Worm (Caenorhabditis elegans) whole organism, young adult: ENCODE data around the gene ZK897.10.

ENCODE experiments used
- B0336.3 ChIP-seq: fragments of 200-800 bp; sonication (Bioruptor generic); IDR thresholded peaks from 2 replicates; pipeline ENCODE4 v1.3.6; 2022; ENCODE audit warnings: missing genetic modification characterization, missing compliant biosample characterization
- F37B4.10 ChIP-seq: fragments of 200-800 bp; sonication (Bioruptor generic); IDR thresholded peaks from 2 replicates; pipeline ENCODE4 v1.3.6; 2022; ENCODE audit warnings: missing genetic modification characterization, missing compliant biosample characterization
- F55B11.4 ChIP-seq: sonication (generic microtip); optimal IDR thresholded peaks from 2 replicates; lab custom pipeline; 2016; ENCODE audit warnings: missing compliant biosample characterization, missing genetic modification characterization, borderline replicate concordance; ENCODE audit not compliant: insufficient read depth
- F57A8.1 ChIP-seq: fragments of 200-800 bp; sonication (Bioruptor generic); optimal IDR thresholded peaks from 2 replicates; lab custom pipeline; 2018; ENCODE audit warnings: mild to moderate bottlenecking, missing genetic modification characterization, moderate library complexity, missing compliant biosample characterization
- K11D2.4 ChIP-seq: fragments of 200-800 bp; sonication (Bioruptor generic); IDR thresholded peaks from 2 replicates; pipeline ENCODE4 v1.3.6; 2022; ENCODE audit warnings: missing genetic modification reagents, missing genetic modification characterization, missing compliant biosample characterization
- K12H6.12 ChIP-seq: fragments of 200-800 bp; sonication (Bioruptor generic); optimal IDR thresholded peaks from 2 replicates; lab custom pipeline; 2018; ENCODE audit warnings: mild to moderate bottlenecking, missing genetic modification characterization, missing compliant biosample characterization
- Y53G8AR.9 ChIP-seq: fragments of 200-800 bp; sonication (Bioruptor generic); conservative IDR thresholded peaks from 2 replicates; pipeline ENCODE4 v1.3.6; 2022; ENCODE audit warnings: missing genetic modification reagents, missing genetic modification characterization, missing compliant biosample characterization
- Y79H2A.3 ChIP-seq: fragments of 200-800 bp; sonication (Bioruptor generic); conservative IDR thresholded peaks from 2 replicates; pipeline ENCODE4 v1.3.6; 2022; ENCODE audit warnings: missing genetic modification reagents, missing genetic modification characterization, missing compliant biosample characterization
- Y95B8A.8 ChIP-seq: fragments of 200-800 bp; sonication (Bioruptor generic); IDR thresholded peaks from 2 replicates; pipeline ENCODE4 v1.3.6; 2022; ENCODE audit warnings: missing genetic modification reagents, missing genetic modification characterization, missing compliant biosample characterization
- ZK185.1 ChIP-seq: sonication (generic microtip); optimal IDR thresholded peaks from 2 replicates; lab custom pipeline; 2016; ENCODE audit warnings: mild to moderate bottlenecking, missing genetic modification characterization, missing compliant biosample characterization; ENCODE audit not compliant: poor library complexity, severe bottlenecking
- aptf-2 ChIP-seq: fragments of 200-800 bp; sonication (Bioruptor generic); conservative IDR thresholded peaks from 2 replicates; pipeline ENCODE4 v1.3.6; 2022; ENCODE audit warnings: missing genetic modification reagents, missing genetic modification characterization, missing compliant biosample characterization
- attf-3 ChIP-seq: fragments of 200-800 bp; sonication (Bioruptor generic); conservative IDR thresholded peaks from 2 replicates; pipeline ENCODE4 v1.3.6; 2022; ENCODE audit warnings: missing genetic modification reagents, missing genetic modification characterization, missing compliant biosample characterization
- attf-5 ChIP-seq: fragments of 200-800 bp; sonication (Bioruptor generic); optimal IDR thresholded peaks from 2 replicates; lab custom pipeline; 2018; ENCODE audit warnings: mild to moderate bottlenecking, missing genetic modification characterization, missing compliant biosample characterization
- cebp-2 ChIP-seq: fragments of 200-800 bp; sonication (Bioruptor generic); IDR thresholded peaks from 2 replicates; pipeline ENCODE4 v1.3.6; 2022; ENCODE audit warnings: missing genetic modification characterization, missing compliant biosample characterization
- ceh-100 ChIP-seq: fragments of 200-800 bp; sonication (Bioruptor generic); IDR thresholded peaks from 2 replicates; pipeline ENCODE4 v1.3.6; 2022; ENCODE audit warnings: missing genetic modification reagents, missing genetic modification characterization, missing compliant biosample characterization
- ceh-40 ChIP-seq: fragments of 200-800 bp; sonication (Bioruptor generic); IDR thresholded peaks from 2 replicates; pipeline ENCODE4 v1.3.6; 2022; ENCODE audit warnings: missing genetic modification characterization, missing compliant biosample characterization
- ceh-79 ChIP-seq: sonication (generic microtip); optimal IDR thresholded peaks from 2 replicates; lab custom pipeline; 2017; ENCODE audit warnings: mild to moderate bottlenecking, missing genetic modification characterization, missing compliant biosample characterization
- efl-1 ChIP-seq: fragments of 150-350 bp; optimal IDR thresholded peaks from 2 replicates; lab custom pipeline; 2014; ENCODE audit warnings: missing biosample characterization, missing genetic modification reagents, missing genetic modification characterization
- egrh-3 ChIP-seq: fragments of 200-800 bp; sonication (Bioruptor generic); IDR thresholded peaks from 2 replicates; pipeline ENCODE4 v1.3.6; 2022; ENCODE audit warnings: missing genetic modification reagents, missing genetic modification characterization, missing compliant biosample characterization
- ekl-4 ChIP-seq: fragments of 200-800 bp; sonication (Bioruptor generic); IDR thresholded peaks from 2 replicates; pipeline ENCODE4 v1.3.6; 2022; ENCODE audit warnings: missing genetic modification reagents, missing genetic modification characterization, missing compliant biosample characterization
- hlh-12 ChIP-seq: sonication (generic microtip); optimal IDR thresholded peaks from 2 replicates; lab custom pipeline; 2016; ENCODE audit warnings: missing genetic modification characterization, missing compliant biosample characterization
- hlh-26 ChIP-seq: fragments of 200-800 bp; sonication (Bioruptor generic); conservative IDR thresholded peaks from 2 replicates; pipeline ENCODE4 v1.3.6; 2022; ENCODE audit warnings: missing genetic modification reagents, missing genetic modification characterization, missing compliant biosample characterization
- hsf-1 ChIP-seq: fragments of 200-800 bp; sonication (Bioruptor generic); IDR thresholded peaks from 2 replicates; pipeline ENCODE4 v1.3.6; 2022; ENCODE audit warnings: missing genetic modification reagents, missing genetic modification characterization, missing compliant biosample characterization
- let-526 ChIP-seq: fragments of 200-800 bp; sonication (Bioruptor generic); IDR thresholded peaks from 2 replicates; pipeline ENCODE4 v1.3.6; 2022; ENCODE audit warnings: missing genetic modification reagents, missing genetic modification characterization, missing compliant biosample characterization
- lsy-27 ChIP-seq: sonication (generic microtip); optimal IDR thresholded peaks from 2 replicates; lab custom pipeline; 2017; ENCODE audit warnings: missing genetic modification characterization, mild to moderate bottlenecking, missing compliant biosample characterization, antibody characterized with exemption, missing genotype, borderline replicate concordance; ENCODE audit not compliant: insufficient read depth
- madf-6 ChIP-seq: fragments of 200-800 bp; sonication (Bioruptor generic); IDR thresholded peaks from 2 replicates; pipeline ENCODE4 v1.3.6; 2022; ENCODE audit warnings: missing genetic modification reagents, missing genetic modification characterization, missing compliant biosample characterization
- madf-8 ChIP-seq: fragments of 200-800 bp; sonication (Bioruptor generic); conservative IDR thresholded peaks from 2 replicates; pipeline ENCODE4 v1.3.6; 2022; ENCODE audit warnings: missing genetic modification reagents, missing genetic modification characterization, missing compliant biosample characterization
- mel-28 ChIP-seq: sonication (generic microtip); optimal IDR thresholded peaks from 2 replicates; lab custom pipeline; 2016; ENCODE audit warnings: borderline replicate concordance, mild to moderate bottlenecking, missing genetic modification characterization, missing compliant biosample characterization
- mes-4 ChIP-seq: sonication (generic microtip); optimal IDR thresholded peaks from 2 replicates; lab custom pipeline; 2016; ENCODE audit warnings: missing genotype, missing genetic modification characterization, missing compliant biosample characterization
- nfya-2 ChIP-seq: fragments of 200-800 bp; sonication (Bioruptor generic); IDR thresholded peaks from 2 replicates; pipeline ENCODE4 v1.3.6; 2022; ENCODE audit warnings: missing genetic modification reagents, missing genetic modification characterization, missing compliant biosample characterization
- nfyb-1 ChIP-seq: fragments of 200-800 bp; sonication (Bioruptor generic); IDR thresholded peaks from 2 replicates; pipeline ENCODE4 v1.3.6; 2022; ENCODE audit warnings: missing genetic modification reagents, missing genetic modification characterization, missing compliant biosample characterization
- nhr-90 ChIP-seq: sonication (generic microtip); optimal IDR thresholded peaks from 2 replicates; lab custom pipeline; 2016; ENCODE audit warnings: missing genotype, mild to moderate bottlenecking, missing genetic modification characterization, missing compliant biosample characterization
- pha-4 ChIP-seq: fragments of 150-350 bp; sonication (generic microtip); optimal IDR thresholded peaks from 2 replicates; lab custom pipeline; 2014; ENCODE audit warnings: missing biosample characterization, missing genetic modification reagents, missing genetic modification characterization
- sdz-38 ChIP-seq: sonication (generic microtip); optimal IDR thresholded peaks from 2 replicates; lab custom pipeline; 2016; ENCODE audit warnings: missing genotype, missing genetic modification characterization, missing compliant biosample characterization
- snpc-1.1 ChIP-seq: sonication (generic microtip); optimal IDR thresholded peaks from 2 replicates; lab custom pipeline; 2017; ENCODE audit warnings: missing genetic modification characterization, mild to moderate bottlenecking, missing compliant biosample characterization, antibody characterized with exemption, moderate library complexity, missing genotype, missing genetic modification reagents; ENCODE audit not compliant: insufficient read depth
- snpc-3.4 ChIP-seq: sonication (generic microtip); optimal IDR thresholded peaks from 2 replicates; lab custom pipeline; 2017; ENCODE audit warnings: missing genetic modification characterization, mild to moderate bottlenecking, missing compliant biosample characterization, antibody characterized with exemption, moderate library complexity, missing genotype, missing genetic modification reagents
- tbp1 ChIP-seq: fragments of 200-800 bp; sonication (Bioruptor generic); optimal IDR thresholded peaks from 2 replicates; lab custom pipeline; 2018; ENCODE audit warnings: mild to moderate bottlenecking, missing genetic modification characterization, missing compliant biosample characterization
- tlf-1 ChIP-seq: fragments of 200-800 bp; sonication (Bioruptor generic); optimal IDR thresholded peaks from 2 replicates; lab custom pipeline; 2018; ENCODE audit warnings: mild to moderate bottlenecking, missing genetic modification characterization, missing compliant biosample characterization
- zfh-2 ChIP-seq: fragments of 200-800 bp; sonication (Bioruptor generic); conservative IDR thresholded peaks from 2 replicates; pipeline ENCODE4 v1.3.6; 2022; ENCODE audit warnings: missing genetic modification reagents, missing genetic modification characterization, missing compliant biosample characterization
- ztf-25 ChIP-seq: fragments of 200-800 bp; sonication (Bioruptor generic); IDR thresholded peaks from 2 replicates; pipeline ENCODE4 v1.3.6; 2022; ENCODE audit warnings: missing genetic modification reagents, missing genetic modification characterization, missing compliant biosample characterization
- ztf-28 ChIP-seq: fragments of 200-800 bp; sonication (Bioruptor generic); IDR thresholded peaks from 2 replicates; pipeline ENCODE4 v1.3.6; 2022; ENCODE audit warnings: missing genetic modification reagents, missing genetic modification characterization, missing compliant biosample characterization
- ztf-6 ChIP-seq: fragments of 200-800 bp; sonication (Bioruptor generic); IDR thresholded peaks from 2 replicates; pipeline ENCODE4 v1.3.6; 2022; ENCODE audit warnings: missing genetic modification reagents, missing genetic modification characterization, missing compliant biosample characterization

ZK897.10 gene

DNA sequence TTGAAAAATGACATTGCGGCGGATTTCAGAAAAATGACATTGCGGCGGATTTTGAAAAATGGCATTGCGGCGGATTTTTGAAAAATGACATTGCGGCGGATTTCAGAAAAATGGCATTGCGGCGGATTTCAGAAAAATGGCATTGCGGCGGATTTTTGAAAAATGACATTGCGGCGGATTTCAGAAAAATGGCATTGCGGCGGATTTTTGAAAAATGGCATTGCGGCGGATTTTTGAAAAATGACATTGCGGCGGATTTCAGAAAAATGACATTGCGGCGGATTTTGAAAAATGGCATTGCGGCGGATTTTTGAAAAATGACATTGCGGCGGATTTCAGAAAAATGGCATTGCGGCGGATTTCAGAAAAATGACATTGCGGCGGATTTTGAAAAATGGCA lies 34.5 kb upstream of the ZK897.10 start:
- TF ChIP-seq ztf-6 (peak; percentile 57; the same call in 1 of the 2 replicates), nfyb-1 (GFP tag; lab: Robert Waterston, UW) (0 out of 2 replicates have a peak, but pooled peaks have one; percentile 58), madf-6 (0 out of 2 replicates have a peak, but pooled peaks have one; percentile 3), Y95B8A.8 (GFP tag; lab: Robert Waterston, UW) (peak; percentile 50; the same call in 1 of the 2 replicates)

DNA sequence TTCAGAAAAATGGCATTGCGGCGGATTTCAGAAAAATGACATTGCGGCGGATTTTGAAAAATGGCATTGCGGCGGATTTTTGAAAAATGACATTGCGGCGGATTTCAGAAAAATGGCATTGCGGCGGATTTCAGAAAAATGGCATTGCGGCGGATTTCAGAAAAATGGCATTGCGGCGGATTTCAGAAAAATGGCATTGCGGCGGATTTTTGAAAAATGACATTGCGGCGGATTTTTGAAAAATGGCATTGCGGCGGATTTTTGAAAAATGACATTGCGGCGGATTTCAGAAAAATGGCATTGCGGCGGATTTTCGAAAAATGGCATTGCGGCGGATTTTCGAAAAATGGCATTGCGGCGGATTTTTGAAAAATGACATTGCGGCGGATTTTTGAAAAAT lies 33.6 kb upstream of the ZK897.10 start:
- TF ChIP-seq ztf-25 (GFP tag; lab: Robert Waterston, UW) (0 out of 2 replicates have a peak, but pooled peaks have one; percentile 53), cebp-2 (GFP tag; lab: Robert Waterston, UW) (0 out of 2 replicates have a peak, but pooled peaks have one; percentile 25), Y53G8AR.9 (GFP tag; lab: Robert Waterston, UW) (0 out of 2 replicates have a peak, but pooled peaks have one; percentile 36), F37B4.10 (GFP tag; lab: Robert Waterston, UW) (0 out of 2 replicates have a peak, but pooled peaks have one; percentile 63), nfya-2 (GFP tag; lab: Robert Waterston, UW) (peak; percentile 4; the same call in 1 of the 2 replicates)

DNA sequence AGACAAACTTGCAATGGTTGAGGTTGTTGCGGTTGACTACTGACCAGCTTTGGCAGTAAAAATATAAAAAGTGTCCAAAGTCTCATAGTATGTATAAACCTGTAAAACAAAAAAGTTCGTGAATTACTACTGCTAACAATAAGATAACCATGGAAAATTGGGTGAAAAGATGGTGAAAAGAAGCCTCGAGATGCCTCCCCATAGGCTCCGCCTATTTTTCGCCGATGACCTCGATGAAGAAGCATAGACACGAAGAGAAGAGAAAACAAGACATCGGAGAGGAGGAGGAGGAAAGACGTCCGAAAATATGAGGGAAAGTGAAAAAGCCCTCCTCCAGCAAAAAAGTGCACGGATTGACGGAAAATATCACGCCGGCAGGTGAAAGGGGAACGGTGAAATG lies 23.7 kb upstream of the ZK897.10 start, which contains the start of gene T23F6.5:
T23F6.5 (minus strand) TSS at position 101 of the 400 bp plus-strand sequence.
- TF ChIP-seq snpc-3.4 (tag; lab: Kevin White, UChicago) (no peak), ztf-28 (GFP tag; lab: Robert Waterston, UW) (no peak), ceh-40 (GFP tag; lab: Robert Waterston, UW) (no peak), pha-4 (tag; lab: Kevin White, UChicago) (no peak), aptf-2 (GFP tag; lab: Robert Waterston, UW) (no peak), lsy-27 (tag; lab: Kevin White, UChicago) (no peak), sdz-38 (no peak), tbp1 (GFP tag; lab: Kevin White, UChicago) (no peak), attf-3 (GFP tag; lab: Robert Waterston, UW) (no peak), efl-1 (GFP tag; lab: Kevin White, UChicago) (no peak), attf-5 (GFP tag; lab: Kevin White, UChicago) (no peak), nhr-90 (tag; lab: Kevin White, UChicago) (no peak), ceh-100 (GFP tag; lab: Robert Waterston, UW) (no peak), K11D2.4 (GFP tag; lab: Robert Waterston, UW) (no peak), madf-8 (no peak)
- TF ChIP-seq, all 124 proteins: peak for 0

DNA sequence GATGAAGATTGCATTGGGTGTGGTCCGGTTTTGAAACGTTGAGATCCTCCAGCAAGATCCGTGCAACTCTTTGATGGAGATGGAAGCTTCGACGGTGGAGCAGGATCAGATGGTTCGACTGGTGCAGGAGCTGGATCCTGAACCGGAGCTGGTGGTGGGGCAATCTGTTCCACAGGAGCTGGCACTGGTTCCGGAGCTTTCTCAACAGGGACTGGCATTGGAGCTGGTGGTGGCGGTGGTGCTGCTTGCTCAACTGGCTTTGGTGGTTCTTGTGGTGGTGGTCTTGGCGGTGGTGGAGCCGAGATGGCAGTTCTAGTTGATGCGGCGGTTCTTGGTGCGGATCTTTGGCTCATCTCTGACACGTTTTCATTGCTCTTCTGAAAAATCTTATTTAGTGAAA lies 21.5 kb upstream of the ZK897.10 start:
- TF ChIP-seq egrh-3 (peak; percentile 46; the same call in 1 of the 2 replicates), madf-6 (no peak), ZK185.1 (tag; lab: Kevin White, UChicago) (no peak), F55B11.4 (no peak), ekl-4 (GFP tag; lab: Robert Waterston, UW) (no peak), nfya-2 (GFP tag; lab: Robert Waterston, UW) (no peak), attf-5 (GFP tag; lab: Kevin White, UChicago) (no peak), let-526 (no peak), hsf-1 (GFP tag; lab: Robert Waterston, UW) (no peak), K12H6.12 (tag; lab: Kevin White, UChicago) (no peak), K11D2.4 (GFP tag; lab: Robert Waterston, UW) (no peak), hlh-12 (tag; lab: Kevin White, UChicago) (no peak), tlf-1 (GFP tag; lab: Kevin White, UChicago) (no peak), Y79H2A.3 (GFP tag; lab: Robert Waterston, UW) (no peak), snpc-1.1 (no peak), B0336.3 (GFP tag; lab: Robert Waterston, UW) (no peak), F37B4.10 (GFP tag; lab: Robert Waterston, UW) (0 out of 2 replicates have a peak, but pooled peaks have one; percentile 30), zfh-2 (GFP tag; lab: Robert Waterston, UW) (peak; percentile 82), mes-4 (tag; lab: Kevin White, UChicago) (no peak), F57A8.1 (GFP tag; lab: Kevin White, UChicago) (no peak), hlh-26 (no peak), ceh-79 (tag; lab: Kevin White, UChicago) (no peak), mel-28 (tag; lab: Kevin White, UChicago) (no peak), nfyb-1 (GFP tag; lab: Robert Waterston, UW) (no peak), sdz-38 (no peak)
